Worm (Caenorhabditis elegans) whole organism, L4 larva: ENCODE data around the gene R12G8.1.

Experiments
- D1046.2 ChIP-seq: fragments of 200-800 bp; sonication (Bioruptor generic); IDR thresholded peaks from 2 replicates; pipeline ENCODE4 v1.3.6; 2022; ENCODE audit warnings: missing genetic modification characterization, missing compliant biosample characterization
- F44E2.7 ChIP-seq: fragments of 200-800 bp; sonication (Bioruptor generic); IDR thresholded peaks from 2 replicates; pipeline ENCODE4 v2.1.2; 2022; ENCODE audit warnings: missing genetic modification characterization, missing compliant biosample characterization
- ZK546.5 ChIP-seq, 2 experiments: sonication (generic microtip); optimal IDR thresholded peaks; 2 replicates each; lab custom pipeline; 2017; ENCODE audit warnings: missing biosample characterization in 2 of 2, missing genetic modification characterization in 2 of 2
- ama-1 ChIP-seq: fragments of 150-350 bp; optimal IDR thresholded peaks from 2 replicates; lab custom pipeline; 2014; ENCODE audit warnings: inconsistent platforms, mixed read lengths
- ceh-28 ChIP-seq: fragments of 150-350 bp; optimal IDR thresholded peaks from 2 replicates; lab custom pipeline; 2014; ENCODE audit warnings: missing biosample characterization, missing genetic modification reagents, missing genetic modification characterization
- ceh-82 ChIP-seq: sonication (generic microtip); optimal IDR thresholded peaks from 2 replicates; lab custom pipeline; 2017; ENCODE audit warnings: missing biosample characterization, missing genetic modification characterization
- jun-1 ChIP-seq: fragments of 150-350 bp; optimal IDR thresholded peaks from 2 replicates; lab custom pipeline; 2014; ENCODE audit warnings: missing biosample characterization, missing genetic modification reagents, missing genetic modification characterization
- lim-7 ChIP-seq: fragments of 200-800 bp; sonication (Bioruptor generic); IDR thresholded peaks from 2 replicates; pipeline ENCODE4 v1.3.6; 2022; ENCODE audit warnings: missing genetic modification characterization, missing compliant biosample characterization
- mdl-1 ChIP-seq, 2 experiments: fragments of 150-350 bp in 1 of 2; sonication (generic microtip) in 1 of 2; optimal IDR thresholded peaks; 2 replicates each; lab custom pipeline; 2014 to 2017; ENCODE audit warnings: missing biosample characterization in 2 of 2, missing genetic modification characterization in 2 of 2
- nhr-10 ChIP-seq: fragments of 150-350 bp; optimal IDR thresholded peaks from 2 replicates; lab custom pipeline; 2014; ENCODE audit warnings: missing biosample characterization, missing genetic modification characterization
- pqm-1 ChIP-seq: sonication (generic microtip); optimal IDR thresholded peaks from 2 replicates; lab custom pipeline; 2017; ENCODE audit warnings: missing biosample characterization, missing genetic modification characterization
- skn-1 ChIP-seq: fragments of 150-350 bp; optimal IDR thresholded peaks from 2 replicates; lab custom pipeline; 2014; ENCODE audit warnings: missing biosample characterization, missing genetic modification characterization
- unc-62 ChIP-seq, 3 experiments: fragments of 150-350 bp in 1 of 3; sonication (generic microtip); optimal IDR thresholded peaks in 2 of 3; peaks in 1 of 3; 1 replicate in 1 of 3; 2 replicates in 2 of 3; lab custom pipeline; 2014 to 2017; ENCODE audit warnings: missing biosample characterization in 3 of 3, missing genetic modification characterization in 3 of 3, missing genetic modification reagents in 3 of 3, missing genotype in 1 of 3
- zag-1 ChIP-seq: fragments of 150-350 bp; optimal IDR thresholded peaks from 2 replicates; lab custom pipeline; 2014; ENCODE audit warnings: missing biosample characterization, missing genetic modification characterization

DNA sequence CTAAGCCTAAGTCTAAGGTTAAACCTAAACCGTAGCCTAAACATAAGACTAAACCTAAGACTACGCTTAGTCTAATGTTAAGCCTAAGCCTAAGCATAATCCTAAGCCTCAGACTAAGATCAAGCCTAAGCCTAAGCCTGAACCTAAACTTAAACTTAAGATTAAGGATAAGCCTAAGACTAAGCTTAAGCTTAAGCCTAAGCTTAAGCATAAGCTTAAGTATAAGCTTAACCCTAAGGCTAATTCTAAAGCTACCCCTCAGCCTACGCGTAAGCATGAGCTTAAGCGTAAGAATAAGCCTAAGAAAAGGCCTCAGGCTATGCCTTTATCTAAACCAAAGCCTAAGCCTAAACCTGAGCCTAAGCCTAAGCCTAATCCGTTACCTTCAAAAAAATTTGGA, 20.7 kb downstream of the R12G8.1 start:
- TF ChIP-seq ama-1 (no peak), F44E2.7 (GFP tag; lab: Robert Waterston, UW) (no peak), unc-62 (GFP tag; optimal IDR thresholded peaks at IDR 0.05 in 1 of 2; lab: Kevin White, UChicago) (no peak), unc-62 (tag; optimal IDR thresholded peaks at IDR 0.05; lab: Kevin White, UChicago) (no peak), lim-7 (GFP tag; lab: Robert Waterston, UW) (no peak), D1046.2 (GFP tag; lab: Robert Waterston, UW) (no peak), ceh-28 (tag; lab: Kevin White, UChicago) (no peak), nhr-10 (tag; lab: Kevin White, UChicago) (no peak), zag-1 (tag; lab: Kevin White, UChicago) (no peak), ZK546.5 (tag; optimal IDR thresholded peaks at IDR 0.05; lab: Kevin White, UChicago) (no peak), mdl-1 (tag; optimal IDR thresholded peaks at IDR 0.05; lab: Kevin White, UChicago) (no peak), pqm-1 (tag; lab: Kevin White, UChicago) (no peak), jun-1 (no peak), ceh-82 (no peak), skn-1 (tag; lab: Kevin White, UChicago) (no peak)
